Fruit fly (Drosophila melanogaster): ENCODE results near the gene Hira.

Hira gene

DNA sequence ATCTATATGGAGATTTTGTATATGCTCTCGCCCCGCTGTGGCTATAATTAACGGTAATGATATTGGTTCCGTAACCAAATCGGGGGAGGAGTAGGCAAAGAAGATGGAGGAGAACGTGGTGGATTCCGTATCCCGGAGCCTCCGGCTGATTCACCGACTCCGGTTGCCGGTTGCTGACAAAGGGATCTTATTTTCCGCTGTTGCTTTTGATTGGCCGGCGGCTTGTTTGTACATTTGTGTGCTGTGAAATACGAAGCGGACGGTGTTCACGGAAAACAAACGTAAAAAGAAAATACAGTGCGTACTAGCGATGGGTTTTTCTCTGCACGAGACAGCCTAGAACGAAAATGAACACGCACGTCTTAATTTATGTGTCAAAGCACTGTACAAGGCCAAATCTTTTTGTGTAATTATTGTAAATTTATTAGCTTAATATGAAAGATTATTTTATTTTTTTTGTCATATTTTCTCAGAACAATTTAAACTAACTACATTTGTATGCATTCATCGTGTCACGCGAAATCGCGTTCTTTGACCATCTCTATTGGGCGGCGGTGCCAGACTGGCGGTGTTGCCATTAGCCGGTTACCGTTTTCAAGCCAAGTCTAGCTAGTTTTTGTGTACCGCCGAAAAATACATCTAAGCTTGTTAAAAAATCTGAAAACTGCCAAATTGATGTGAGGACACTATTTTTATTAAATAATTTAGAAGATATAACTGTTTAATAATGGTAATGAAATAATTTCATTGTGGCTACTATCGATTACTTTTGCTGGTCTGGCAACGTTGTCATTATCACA lies 12.4 kb downstream of the Hira start, which contains the start of the genes Pdp and Rab39 (continued):
- TF ChIP-seq CG33557 (GFP tag; optimal IDR thresholded peaks at IDR 0.05) = peak; percentile 72
- no peak for TF ChIP-seq CTCF (GFP tag; optimal IDR thresholded peaks at IDR 0.05)
- no peak for TF ChIP-seq CG5180 (GFP tag; optimal IDR thresholded peaks at IDR 0.05)
- TF ChIP-seq cas (GFP tag; IDR thresholded peaks at IDR 0.05) = peak; percentile 58
- TF ChIP-seq stc (GFP tag; IDR thresholded peaks at IDR 0.05) = 0 out of 2 replicates have a peak, but pooled peaks have one; percentile 50
- 0 out of 3 replicates have a peak, but pooled peaks have one; percentile 57 for TF ChIP-seq CG6175 (GFP tag; IDR thresholded peaks at IDR 0.05)
- TF ChIP-seq p53 (GFP tag; optimal IDR thresholded peaks at IDR 0.05) = no peak
- TF ChIP-seq CG7786 (GFP tag; optimal IDR thresholded peaks at IDR 0.05) = peak; percentile 51
- TF ChIP-seq lilli (GFP tag; optimal IDR thresholded peaks at IDR 0.05) = peak; percentile 89
- peak; percentile 31 for TF ChIP-seq org-1 (GFP tag; optimal IDR thresholded peaks at IDR 0.05)
- no peak for TF ChIP-seq HLH3B (GFP tag; IDR thresholded peaks at IDR 0.05)
- TF ChIP-seq cad (GFP tag; optimal IDR thresholded peaks at IDR 0.05) = no peak
- TF ChIP-seq CG12942 (GFP tag; optimal IDR thresholded peaks at IDR 0.05) = peak; percentile 66
- TF ChIP-seq CG17328 (GFP tag; IDR thresholded peaks at IDR 0.05) = peak; percentile 42; the same call in 1 of the 2 replicates
- TF ChIP-seq zf30C (GFP tag; optimal IDR thresholded peaks at IDR 0.05) = no peak
- TF ChIP-seq tup (GFP tag; optimal IDR thresholded peaks at IDR 0.05) = peak; percentile 34
- TF ChIP-seq CG7556 (GFP tag; optimal IDR thresholded peaks at IDR 0.05) = peak; percentile 67
- no peak for TF ChIP-seq tio (GFP tag; optimal IDR thresholded peaks at IDR 0.05)
- no peak for TF ChIP-seq crol (GFP tag; IDR thresholded peaks at IDR 0.05)
- peak; percentile 69 for TF ChIP-seq CG17359 (tag; optimal IDR thresholded peaks at IDR 0.05)
- TF ChIP-seq danr (GFP tag; IDR thresholded peaks at IDR 0.05) = peak; percentile 73
- TF ChIP-seq CG31224 (GFP tag; IDR thresholded peaks at IDR 0.05) = peak; percentile 69; the same call in 1 of the 2 replicates
- TF ChIP-seq caup (GFP tag; optimal IDR thresholded peaks at IDR 0.05; ENCODE audit: severe bottlenecking) = peak; percentile 68
- peak; percentile 67 for TF ChIP-seq CG10979 (tag; optimal IDR thresholded peaks at IDR 0.05)
- TF ChIP-seq croc (GFP tag; conservative IDR thresholded peaks at IDR 0.05) = peak; percentile 73
- TF ChIP-seq Hmr (GFP tag; optimal IDR thresholded peaks at IDR 0.05) = peak; percentile 78
- TF ChIP-seq wek (GFP tag; optimal IDR thresholded peaks at IDR 0.05) = no peak
- no peak for TF ChIP-seq CG43689 (GFP tag; IDR thresholded peaks at IDR 0.05)
- TF ChIP-seq CG8359 (GFP tag; optimal IDR thresholded peaks at IDR 0.05; ENCODE audit: borderline replicate concordance) = no peak
- peak; percentile 20 for TF ChIP-seq slp2 (GFP tag; optimal IDR thresholded peaks at IDR 0.05)
- peak; percentile 80 for TF ChIP-seq Max (GFP tag; optimal IDR thresholded peaks at IDR 0.05)
- no peak for TF ChIP-seq crc (GFP tag; optimal IDR thresholded peaks at IDR 0.05)
- peak; percentile 84 for TF ChIP-seq Xbp1 (GFP tag; optimal IDR thresholded peaks at IDR 0.05)
- TF ChIP-seq CG7963 (GFP tag; IDR thresholded peaks at IDR 0.05; ENCODE audit: partially characterized antibody) = peak; percentile 76
- no peak for TF ChIP-seq kni (GFP tag; optimal IDR thresholded peaks at IDR 0.05)
- TF ChIP-seq wdn (GFP tag; IDR thresholded peaks at IDR 0.05) = peak; percentile 49; the same call in 1 of the 2 replicates
- peak; percentile 55; the same call in 1 of the 3 replicates for TF ChIP-seq CG2889 (GFP tag; IDR thresholded peaks at IDR 0.05)
- TF ChIP-seq CG4854 (GFP tag; optimal IDR thresholded peaks at IDR 0.05) = peak; percentile 63
- peak; percentile 16 for TF ChIP-seq kah (GFP tag; optimal IDR thresholded peaks at IDR 0.05)
- no peak for TF ChIP-seq jing (GFP tag; optimal IDR thresholded peaks at IDR 0.05)
- peak; percentile 54 for TF ChIP-seq CG5245 (GFP tag; optimal IDR thresholded peaks at IDR 0.05)
- TF ChIP-seq aop (GFP tag; IDR thresholded peaks at IDR 0.05) = 0 out of 2 replicates have a peak, but pooled peaks have one; percentile 19
- peak; percentile 85 for TF ChIP-seq CG10543 (GFP tag; optimal IDR thresholded peaks at IDR 0.05)
- no peak for TF ChIP-seq repo (GFP tag; optimal IDR thresholded peaks at IDR 0.05)
- peak; percentile 69 for TF ChIP-seq CG8924 (tag; optimal IDR thresholded peaks at IDR 0.05)
- no peak for TF ChIP-seq run (tag; optimal IDR thresholded peaks at IDR 0.05)
- peak; percentile 83 for TF ChIP-seq zfh1 (GFP tag; IDR thresholded peaks at IDR 0.05)
- peak; percentile 78 for TF ChIP-seq zfh2 (GFP tag; optimal IDR thresholded peaks at IDR 0.05)
- TF ChIP-seq CG16813 (GFP tag; IDR thresholded peaks at IDR 0.05; ENCODE audit: partially characterized antibody) = peak; percentile 96
